Fruit fly (Drosophila melanogaster) whole organism, wandering third instar larva: ENCODE results near the gene HP5.

ENCODE experiments used
- Dif ChIP-seq: fragments of 200-275, 200-300 bp; sonication (Bioruptor generic); optimal IDR thresholded peaks from 2 replicates; lab custom pipeline; 2018; ENCODE audit warnings: missing biosample characterization, missing genetic modification characterization; ENCODE audit not compliant: partially characterized antibody
- GATAd ChIP-seq: sonication (Bioruptor generic); optimal IDR thresholded peaks from 2 replicates; lab custom pipeline; 2016; ENCODE audit warnings: missing biosample characterization, missing genetic modification characterization
- Jra ChIP-seq: sonication (Bioruptor generic); optimal IDR thresholded peaks from 2 replicates; lab custom pipeline; 2016; ENCODE audit warnings: missing biosample characterization, missing genetic modification characterization
- Myc ChIP-seq: fragments of >200 bp; optimal IDR thresholded peaks from 2 replicates; lab custom pipeline; 2017
- psq ChIP-seq: fragments of 200-800 bp; sonication (Bioruptor generic); optimal IDR thresholded peaks from 3 replicates; lab custom pipeline; 2017; ENCODE audit warnings: missing biosample characterization, mild to moderate bottlenecking, missing genetic modification characterization, moderate library complexity

- TF ChIP-seq Dif (GFP tag; lab: Kevin White, UChicago), result no peak
- no peak for TF ChIP-seq GATAd
- TF ChIP-seq Myc (lab: Kevin White, UChicago), result no peak
- no peak for TF ChIP-seq Jra (GFP tag; lab: Kevin White, UChicago)
- TF ChIP-seq psq (GFP tag; lab: Kevin White, UChicago), result no peak
These were observed 5.9 kb upstream of the HP5 start for dm6 chrX:11448637-11449036.
